Fruit fly (Drosophila melanogaster) whole organism, embryonic: ENCODE results near the gene CG3008.
A peak's percentile ranks its signal among the peaks of the same experiment; 100 is the strongest.

Source experiments
- ATbp ChIP-seq: fragments of 200-800 bp; sonication (Bioruptor generic); optimal IDR thresholded peaks from 2 replicates; lab custom pipeline; 2017; ENCODE audit warnings: missing biosample characterization, mild to moderate bottlenecking, missing genetic modification characterization, missing genetic modification reagents
- Atf6 ChIP-seq: fragments of 200-800 bp; sonication (Bioruptor generic); IDR thresholded peaks from 2 replicates; pipeline ENCODE4 v1.3.6; 2022; ENCODE audit warnings: missing biosample characterization, missing genetic modification characterization
- CG10209 ChIP-seq: fragments of 200-800 bp; sonication (Bioruptor generic); optimal IDR thresholded peaks from 3 replicates; lab custom pipeline; 2017; ENCODE audit warnings: missing biosample characterization, mild to moderate bottlenecking, missing genetic modification characterization, missing genetic modification reagents
- CG12769 ChIP-seq: fragments of 200-800 bp; sonication (Bioruptor generic); optimal IDR thresholded peaks from 2 replicates; lab custom pipeline; 2019; ENCODE audit warnings: missing biosample characterization, mild to moderate bottlenecking, missing genetic modification characterization, moderate library complexity
- CG12942 ChIP-seq: fragments of 200-800 bp; sonication (Bioruptor generic); optimal IDR thresholded peaks from 3 replicates; lab custom pipeline; 2016; ENCODE audit warnings: missing biosample characterization, missing genetic modification characterization
- CG13287 ChIP-seq: fragments of 200-800 bp; sonication (Bioruptor generic); IDR thresholded peaks from 2 replicates; pipeline ENCODE4 v1.3.6; 2022; ENCODE audit warnings: missing biosample characterization, missing genetic modification characterization; ENCODE audit not compliant: partially characterized antibody
- CG13894 ChIP-seq: fragments of 200-800 bp; sonication (Bioruptor generic); optimal IDR thresholded peaks from 3 replicates; lab custom pipeline; 2018; ENCODE audit warnings: missing biosample characterization, mild to moderate bottlenecking, missing genetic modification characterization, moderate library complexity
- CG14050 ChIP-seq: fragments of 200-800 bp; sonication (Bioruptor generic); IDR thresholded peaks from 3 replicates; pipeline ENCODE4 v1.3.6; 2022; ENCODE audit warnings: missing biosample characterization, missing genetic modification characterization
- CG14710 ChIP-seq: fragments of 200-800 bp; sonication (Bioruptor generic); optimal IDR thresholded peaks from 3 replicates; lab custom pipeline; 2019; ENCODE audit warnings: missing biosample characterization, mild to moderate bottlenecking, missing genetic modification characterization, moderate library complexity
- CG2712 ChIP-seq: fragments of 200-800 bp; optimal IDR thresholded peaks from 3 replicates; lab custom pipeline; 2019; ENCODE audit warnings: missing biosample characterization, mild to moderate bottlenecking, missing genetic modification characterization, moderate library complexity
- CG32532 ChIP-seq: fragments of 200-800 bp; sonication (Bioruptor generic); IDR thresholded peaks from 2 replicates; pipeline ENCODE4 v1.3.6; 2022; ENCODE audit warnings: missing biosample characterization, missing genetic modification characterization
- CG3281 ChIP-seq: fragments of 200-800 bp; sonication (Bioruptor generic); optimal IDR thresholded peaks from 3 replicates; lab custom pipeline; 2017; ENCODE audit warnings: missing biosample characterization, mild to moderate bottlenecking, missing genetic modification characterization
- CG3407 ChIP-seq: fragments of 200-800 bp; sonication (Bioruptor generic); optimal IDR thresholded peaks from 2 replicates; lab custom pipeline; 2018; ENCODE audit warnings: missing biosample characterization, mild to moderate bottlenecking, missing genetic modification characterization
- CG34224 ChIP-seq: fragments of 200-800 bp; sonication (Bioruptor generic); IDR thresholded peaks from 3 replicates; pipeline ENCODE4 v1.3.6; 2022; ENCODE audit warnings: missing biosample characterization, missing genetic modification characterization; ENCODE audit not compliant: partially characterized antibody
- CG4730 ChIP-seq: fragments of 200-800 bp; sonication (Bioruptor generic); IDR thresholded peaks from 2 replicates; pipeline ENCODE4 v1.3.6; 2022; ENCODE audit warnings: missing biosample characterization, missing genetic modification characterization
- CoRest ChIP-seq: fragments of 200-800 bp; sonication (Bioruptor generic); optimal IDR thresholded peaks from 3 replicates; lab custom pipeline; 2018; ENCODE audit warnings: missing biosample characterization, mild to moderate bottlenecking, missing genetic modification characterization, moderate library complexity
- D ChIP-seq, 2 experiments: fragments of 200-800 bp in 1 of 2; fragments of >200 bp in 1 of 2; sonication (Bioruptor generic) in 1 of 2; optimal IDR thresholded peaks; 2 replicates in 1 of 2; 3 replicates in 1 of 2; lab custom pipeline; 2017; ENCODE audit warnings: mild to moderate bottlenecking in 1 of 2, missing biosample characterization in 1 of 2, missing genetic modification characterization in 1 of 2, missing genetic modification reagents in 1 of 2
- E2f1 ChIP-seq: fragments of 200-800 bp; sonication (Bioruptor generic); IDR thresholded peaks from 2 replicates; pipeline ENCODE4 v1.3.6; 2022; ENCODE audit warnings: missing biosample characterization, missing genetic modification characterization
- Elba2 ChIP-seq: fragments of 200-800 bp; sonication (Bioruptor generic); optimal IDR thresholded peaks from 3 replicates; lab custom pipeline; 2016; ENCODE audit warnings: missing biosample characterization, missing genetic modification characterization
- GATAe ChIP-seq: fragments of 200-800 bp; sonication (Bioruptor generic); conservative IDR thresholded peaks from 2 replicates; pipeline ENCODE4 v1.3.6; 2022; ENCODE audit warnings: missing biosample characterization, missing genetic modification characterization
- H15 ChIP-seq: fragments of 200-800 bp; sonication (Bioruptor generic); IDR thresholded peaks from 3 replicates; pipeline ENCODE4 v1.3.6; 2022; ENCODE audit warnings: missing biosample characterization, missing genetic modification characterization
- Hand ChIP-seq: fragments of 200-800 bp; sonication (Bioruptor generic); optimal IDR thresholded peaks from 2 replicates; lab custom pipeline; 2017; ENCODE audit warnings: mild to moderate bottlenecking, missing biosample characterization, missing genetic modification reagents, missing genetic modification characterization
- Hey ChIP-seq: fragments of 200-800 bp; sonication (Bioruptor generic); optimal IDR thresholded peaks from 3 replicates; lab custom pipeline; 2018; ENCODE audit warnings: missing biosample characterization, mild to moderate bottlenecking, missing genetic modification characterization
- Mad ChIP-seq: fragments of 200-800 bp; sonication (Bioruptor generic); optimal IDR thresholded peaks from 2 replicates; lab custom pipeline; 2016; ENCODE audit warnings: missing biosample characterization, missing genetic modification characterization
- Max ChIP-seq: fragments of 200-800 bp; sonication (Bioruptor generic); optimal IDR thresholded peaks from 2 replicates; lab custom pipeline; 2016; ENCODE audit warnings: missing biosample characterization, mild to moderate bottlenecking, missing genetic modification characterization
- Mes4 ChIP-seq: fragments of 200-800 bp; sonication (Bioruptor generic); optimal IDR thresholded peaks from 2 replicates; lab custom pipeline; 2016; ENCODE audit warnings: missing biosample characterization, missing genetic modification characterization
- Mrtf ChIP-seq: fragments of 200-800 bp; sonication (Bioruptor generic); IDR thresholded peaks from 3 replicates; pipeline ENCODE4 v1.3.6; 2022; ENCODE audit warnings: missing biosample characterization, missing genetic modification characterization
- Nf-YC ChIP-seq: fragments of 200-800 bp; optimal IDR thresholded peaks from 3 replicates; lab custom pipeline; 2019; ENCODE audit warnings: missing biosample characterization, mild to moderate bottlenecking, missing genetic modification characterization, moderate library complexity
- Rx ChIP-seq: fragments of 200-800 bp; sonication (Bioruptor generic); IDR thresholded peaks from 2 replicates; pipeline ENCODE4 v1.3.6; 2022; ENCODE audit warnings: missing biosample characterization, missing genetic modification characterization
- Stat92E ChIP-seq, 3 experiments: fragments of >200 bp in 2 of 3; fragments of 200-800 bp in 1 of 3; sonication (Bioruptor generic) in 1 of 3; optimal IDR thresholded peaks; 2 replicates each; lab custom pipeline; 2017 to 2019; ENCODE audit warnings: missing biosample characterization in 3 of 3, missing genetic modification characterization in 3 of 3, mild to moderate bottlenecking in 1 of 3, moderate library complexity in 1 of 3
- ato ChIP-seq: fragments of 200-800 bp; sonication (Bioruptor generic); IDR thresholded peaks from 2 replicates; pipeline ENCODE4 v1.3.6; 2022; ENCODE audit warnings: missing biosample characterization, missing genetic modification characterization; ENCODE audit not compliant: partially characterized antibody
- cg ChIP-seq: fragments of 200-800 bp; sonication (Bioruptor generic); optimal IDR thresholded peaks from 3 replicates; lab custom pipeline; 2019; ENCODE audit warnings: missing biosample characterization, mild to moderate bottlenecking, missing genetic modification characterization, moderate library complexity
- da ChIP-seq: fragments of 200-800 bp; sonication (Bioruptor generic); optimal IDR thresholded peaks from 2 replicates; lab custom pipeline; 2016; ENCODE audit warnings: missing biosample characterization, missing genetic modification characterization
- dati ChIP-seq: fragments of 200-800 bp; sonication (Bioruptor generic); IDR thresholded peaks from 2 replicates; pipeline ENCODE4 v1.3.6; 2022; ENCODE audit warnings: missing biosample characterization, missing genetic modification characterization
- esg ChIP-seq: fragments of 200-800 bp; sonication (Bioruptor generic); conservative IDR thresholded peaks from 2 replicates; pipeline ENCODE4 v1.3.6; 2022; ENCODE audit warnings: missing biosample characterization, missing genetic modification characterization
- exex ChIP-seq: fragments of 200-800 bp; sonication (Bioruptor generic); optimal IDR thresholded peaks from 4 replicates; lab custom pipeline; 2018; ENCODE audit warnings: missing biosample characterization, mild to moderate bottlenecking, missing genetic modification characterization, moderate library complexity
- gt ChIP-seq: fragments of 200-800 bp; sonication (Bioruptor generic); IDR thresholded peaks from 2 replicates; pipeline ENCODE4 v1.3.6; 2022; ENCODE audit warnings: missing biosample characterization, missing genetic modification characterization
- jumu ChIP-seq: fragments of 200-800 bp; sonication (Bioruptor generic); optimal IDR thresholded peaks from 3 replicates; lab custom pipeline; 2016; ENCODE audit warnings: missing biosample characterization, missing genetic modification characterization
- lmd ChIP-seq: fragments of 200-800 bp; sonication (Bioruptor generic); IDR thresholded peaks from 2 replicates; pipeline ENCODE4 v1.3.6; 2022; ENCODE audit warnings: missing biosample characterization, missing genetic modification characterization
- lola ChIP-seq, 3 experiments: fragments of >200 bp in 2 of 3; fragments of 200-800 bp in 1 of 3; sonication (Bioruptor generic) in 1 of 3; optimal IDR thresholded peaks; 2 replicates each; lab custom pipeline; 2017 to 2019; ENCODE audit warnings: missing biosample characterization in 3 of 3, missing genetic modification characterization in 3 of 3, mild to moderate bottlenecking in 1 of 3, moderate library complexity in 1 of 3
- luna ChIP-seq: fragments of 200-800 bp; sonication (Bioruptor generic); optimal IDR thresholded peaks from 2 replicates; lab custom pipeline; 2016; ENCODE audit warnings: missing biosample characterization, missing genetic modification characterization
- mirr ChIP-seq: fragments of 200-800 bp; sonication (Bioruptor generic); optimal IDR thresholded peaks from 3 replicates; lab custom pipeline; 2018; ENCODE audit warnings: missing biosample characterization, mild to moderate bottlenecking, missing genetic modification characterization
- otp ChIP-seq: fragments of 200-800 bp; sonication (Bioruptor generic); IDR thresholded peaks from 3 replicates; pipeline ENCODE4, ENCODE4 v1.3.6; 2022; ENCODE audit warnings: missing biosample characterization, missing genetic modification characterization
- sd ChIP-seq: fragments of 200-800 bp; sonication (Bioruptor generic); optimal IDR thresholded peaks from 3 replicates; lab custom pipeline; 2018; ENCODE audit warnings: missing biosample characterization, mild to moderate bottlenecking, missing genetic modification characterization, moderate library complexity
- sim ChIP-seq: fragments of 200-800 bp; sonication (Bioruptor generic); IDR thresholded peaks from 2 replicates; pipeline ENCODE4 v1.3.6; 2022; ENCODE audit warnings: missing biosample characterization, missing genetic modification characterization
- sug ChIP-seq: fragments of 200-800 bp; optimal IDR thresholded peaks from 2 replicates; lab custom pipeline; 2019; ENCODE audit warnings: missing biosample characterization, mild to moderate bottlenecking, missing genetic modification characterization, moderate library complexity
- tin ChIP-seq: fragments of 200-800 bp; sonication (Bioruptor generic); optimal IDR thresholded peaks from 3 replicates; lab custom pipeline; 2016; ENCODE audit warnings: missing biosample characterization, missing genetic modification characterization
- vnd ChIP-seq: fragments of 200-800 bp; sonication (Bioruptor generic); IDR thresholded peaks from 3 replicates; pipeline ENCODE4 v1.3.6; 2022; ENCODE audit warnings: missing biosample characterization, missing genetic modification characterization; ENCODE audit not compliant: partially characterized antibody

CG3008 gene

dm6 chr2L:4838494-4839320 is 44.4 kb upstream of the CG3008 start (continued):
- TF ChIP-seq esg (GFP tag; lab: Robert Waterston, UW) (no peak), lola (GFP tag; optimal IDR thresholded peaks at IDR 0.05; lab: Kevin White, UChicago) (peak in 1 of 3 experiments; percentile 35), CG14710 (tag; lab: Kevin White, UChicago) (peak; percentile 42), Hey (no peak), Mad (GFP tag; lab: Kevin White, UChicago) (no peak), D (optimal IDR thresholded peaks at IDR 0.05; lab: Kevin White, UChicago) (no peak), D (GFP tag; optimal IDR thresholded peaks at IDR 0.05; lab: Kevin White, UChicago) (peak; percentile 49), gt (GFP tag; lab: Robert Waterston, UW) (no peak), Nf-YC (tag; lab: Kevin White, UChicago) (no peak), sug (tag; lab: Kevin White, UChicago) (peak; percentile 28), CG2712 (tag; lab: Kevin White, UChicago) (no peak), CG4730 (no peak), CG12769 (no peak), exex (peak; percentile 22), CG12942 (GFP tag; lab: Kevin White, UChicago) (no peak), GATAe (GFP tag; lab: Robert Waterston, UW) (no peak), ATbp (peak; percentile 60), vnd (GFP tag; lab: Robert Waterston, UW) (no peak), H15 (GFP tag; lab: Robert Waterston, UW) (no peak), dati (GFP tag; lab: Robert Waterston, UW) (no peak), sd (tag; lab: Kevin White, UChicago) (no peak), Mes4 (GFP tag; lab: Kevin White, UChicago) (peak; percentile 13), Max (no peak), Rx (no peak), da (no peak), otp (GFP tag; lab: Robert Waterston, UW) (no peak), jumu (GFP tag; lab: Kevin White, UChicago) (no peak), mirr (GFP tag; lab: Kevin White, UChicago) (peak; percentile 32), lmd (no peak), Stat92E (GFP tag; optimal IDR thresholded peaks at IDR 0.05; lab: Kevin White, UChicago) (no peak), Hand (GFP tag; lab: Kevin White, UChicago) (no peak), CG13287 (GFP tag; lab: Robert Waterston, UW) (no peak), CG14050 (GFP tag; lab: Robert Waterston, UW) (no peak), CG10209 (GFP tag; lab: Kevin White, UChicago) (peak; percentile 38), CG34224 (GFP tag; lab: Robert Waterston, UW) (no peak), Elba2 (no peak), CG3407 (GFP tag; lab: Kevin White, UChicago) (peak; percentile 45), CoRest (tag; lab: Kevin White, UChicago) (no peak), CG32532 (GFP tag; lab: Robert Waterston, UW) (no peak), Mrtf (GFP tag; lab: Robert Waterston, UW) (no peak; the same call in 2 of the 3 replicates), tin (no peak), sim (no peak), cg (peak; percentile 74), Atf6 (GFP tag; lab: Robert Waterston, UW) (no peak), CG3281 (GFP tag; lab: Kevin White, UChicago) (no peak), luna (GFP tag; lab: Kevin White, UChicago) (no peak), E2f1 (GFP tag; lab: Robert Waterston, UW) (no peak), ato (GFP tag; lab: Robert Waterston, UW) (no peak), CG13894 (no peak)
